Worm (Caenorhabditis elegans) whole organism, L4/young adult: ENCODE results near the gene oac-38.

Experiments
- W03F9.2 ChIP-seq: fragments of 150-350 bp; optimal IDR thresholded peaks from 2 replicates; lab custom pipeline; 2014; ENCODE audit warnings: missing biosample characterization, missing genetic modification characterization
- dao-5 ChIP-seq: sonication (generic microtip); optimal IDR thresholded peaks from 2 replicates; lab custom pipeline; 2016; ENCODE audit warnings: missing genotype, missing genetic modification characterization, moderate library complexity, missing compliant biosample characterization
- him-1 ChIP-seq: sonication (generic microtip); optimal IDR thresholded peaks from 2 replicates; lab custom pipeline; 2016; ENCODE audit warnings: missing genotype, missing genetic modification reagents, missing genetic modification characterization, missing compliant biosample characterization

DNA sequence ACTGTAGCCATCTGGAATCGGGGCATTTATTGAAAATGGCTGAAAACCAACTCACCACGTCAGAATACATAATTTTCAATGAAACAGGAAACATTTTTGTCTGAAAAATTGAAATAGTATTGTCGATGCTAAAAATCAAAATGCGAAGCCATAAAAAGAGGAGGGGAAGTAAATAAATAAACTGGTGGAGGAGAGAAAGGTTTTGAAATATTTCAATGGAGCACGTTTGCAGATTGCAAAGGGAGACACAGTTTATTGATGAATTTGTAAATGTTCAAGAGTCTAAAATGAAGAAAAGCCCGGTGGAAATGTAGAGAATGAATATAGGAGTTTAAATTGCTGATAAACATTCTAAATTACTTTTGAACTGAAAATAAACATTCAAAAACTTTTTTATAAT is 50.1 kb downstream of the oac-38 start, which contains the start of gene F52B11.5:
- TF ChIP-seq W03F9.2 (tag; lab: Kevin White, UChicago) (no peak), him-1 (no peak), dao-5 (no peak)
